Fruit fly (Drosophila melanogaster): ENCODE data around the gene Hexim.

Hexim gene

dm6 chr3R:14679381-14680111, 20.3 kb downstream of the Hexim start:
- TF ChIP-seq CG17801 (GFP tag; optimal IDR thresholded peaks at IDR 0.05; ENCODE audit: partially characterized antibody): no peak

dm6 chr3R:14680112-14680665, 21.0 kb downstream of the Hexim start:
- TF ChIP-seq CG17801 (GFP tag; optimal IDR thresholded peaks at IDR 0.05; ENCODE audit: partially characterized antibody): peak; percentile 33

dm6 chr3R:14683928-14684327, 24.7 kb downstream of the Hexim start:
- TF ChIP-seq CG17801 (GFP tag; optimal IDR thresholded peaks at IDR 0.05; ENCODE audit: partially characterized antibody): no peak

- no peak for TF ChIP-seq CG17801 (GFP tag; optimal IDR thresholded peaks at IDR 0.05; ENCODE audit: partially characterized antibody)
These were observed 28.1 kb downstream of the Hexim start for dm6 chr3R:14687296-14687695.

dm6 chr3R:14690065-14690464, 30.8 kb downstream of the Hexim start:
- TF ChIP-seq CG17801 (GFP tag; optimal IDR thresholded peaks at IDR 0.05; ENCODE audit: partially characterized antibody): no peak

- TF ChIP-seq CG17801 (GFP tag; optimal IDR thresholded peaks at IDR 0.05; ENCODE audit: partially characterized antibody): peak; percentile 18
These were observed 32.0 kb downstream of the Hexim start for dm6 chr3R:14691019-14691777.

dm6 chr3R:14692230-14692970, 33.2 kb downstream of the Hexim start:
- TF ChIP-seq CG17801 (GFP tag; optimal IDR thresholded peaks at IDR 0.05; ENCODE audit: partially characterized antibody): no peak

- no peak for TF ChIP-seq CG17801 (GFP tag; optimal IDR thresholded peaks at IDR 0.05; ENCODE audit: partially characterized antibody)
These were observed 33.7 kb downstream of the Hexim start for dm6 chr3R:14692971-14693253.

- TF ChIP-seq CG17801 (GFP tag; optimal IDR thresholded peaks at IDR 0.05; ENCODE audit: partially characterized antibody): no peak
These were observed 35.3 kb downstream of the Hexim start for dm6 chr3R:14694583-14694982.

- TF ChIP-seq CG17801 (GFP tag; optimal IDR thresholded peaks at IDR 0.05; ENCODE audit: partially characterized antibody): no peak
These were observed 35.8 kb downstream of the Hexim start for dm6 chr3R:14695054-14695453.

dm6 chr3R:14695665-14696064, 36.4 kb downstream of the Hexim start:
- TF ChIP-seq CG17801 (GFP tag; optimal IDR thresholded peaks at IDR 0.05; ENCODE audit: partially characterized antibody): no peak

- peak; percentile 84 for TF ChIP-seq CG17801 (GFP tag; optimal IDR thresholded peaks at IDR 0.05; ENCODE audit: partially characterized antibody)
These were observed 37.8 kb downstream of the Hexim start, which contains the start of gene Meltrin for dm6 chr3R:14696949-14697513. Gene Meltrin (minus strand): TSS chr3R:14697292.

dm6 chr3R:14703302-14704192, 44.3 kb downstream of the Hexim start:
- TF ChIP-seq CG17801 (GFP tag; optimal IDR thresholded peaks at IDR 0.05; ENCODE audit: partially characterized antibody): no peak

dm6 chr3R:14705270-14705669, 46.0 kb downstream of the Hexim start:
- TF ChIP-seq CG17801 (GFP tag; optimal IDR thresholded peaks at IDR 0.05; ENCODE audit: partially characterized antibody): peak; percentile 31

Measured in ovary, adult (tissue).